Worm (Caenorhabditis elegans) whole organism, L3 larva: Measurements from ENCODE around the gene clec-121.
A peak's percentile ranks its signal among the peaks of the same experiment; 100 is the strongest.

Experiments used
- R02D3.7 ChIP-seq: fragments of 150-350 bp; optimal IDR thresholded peaks from 2 replicates; lab custom pipeline; 2014; ENCODE audit warnings: missing biosample characterization, missing genetic modification characterization
- ZK546.5 ChIP-seq: sonication (generic microtip); optimal IDR thresholded peaks from 2 replicates; lab custom pipeline; 2017; ENCODE audit warnings: missing biosample characterization, missing genetic modification characterization
- ama-1 ChIP-seq: fragments of 150-350 bp; optimal IDR thresholded peaks from 2 replicates; lab custom pipeline; 2018
- ceh-16 ChIP-seq: sonication (generic microtip); optimal IDR thresholded peaks from 2 replicates; lab custom pipeline; 2017; ENCODE audit warnings: missing biosample characterization, missing genetic modification characterization
- ceh-28 ChIP-seq: fragments of 150-350 bp; optimal IDR thresholded peaks from 2 replicates; lab custom pipeline; 2014; ENCODE audit warnings: missing biosample characterization, missing genetic modification reagents, missing genetic modification characterization
- ceh-9 ChIP-seq: sonication (generic microtip); optimal IDR thresholded peaks from 2 replicates; lab custom pipeline; 2018; ENCODE audit warnings: missing biosample characterization, missing genetic modification characterization
- daf-12 ChIP-seq: fragments of 150-350 bp; optimal IDR thresholded peaks from 2 replicates; lab custom pipeline; 2014; ENCODE audit warnings: missing biosample characterization, missing genetic modification reagents, missing genetic modification characterization
- egl-27 ChIP-seq: sonication (generic microtip); optimal IDR thresholded peaks from 4 replicates; lab custom pipeline; 2017; ENCODE audit warnings: missing biosample characterization, missing genetic modification reagents, missing genetic modification characterization
- egl-5 ChIP-seq: fragments of 150-350 bp; optimal IDR thresholded peaks from 2 replicates; lab custom pipeline; 2017; ENCODE audit warnings: missing biosample characterization, missing genetic modification reagents, missing genetic modification characterization, inconsistent platforms
- elt-1 ChIP-seq: fragments of 150-350 bp; optimal IDR thresholded peaks from 2 replicates; lab custom pipeline; 2014; ENCODE audit warnings: missing biosample characterization, missing genetic modification characterization
- elt-2 ChIP-seq: sonication (generic microtip); optimal IDR thresholded peaks from 2 replicates; lab custom pipeline; 2016; ENCODE audit warnings: missing genetic modification reagents, mild to moderate bottlenecking, missing genetic modification characterization, missing compliant biosample characterization
- elt-3 ChIP-seq, 3 experiments: fragments of 150-350 bp in 1 of 3; sonication (generic microtip) in 2 of 3; optimal IDR thresholded peaks; 2 replicates in 2 of 3; 4 replicates in 1 of 3; lab custom pipeline; 2014 to 2017; ENCODE audit warnings: missing biosample characterization in 3 of 3, missing genetic modification characterization in 3 of 3
- fkh-10 ChIP-seq: sonication (generic microtip); optimal IDR thresholded peaks from 2 replicates; lab custom pipeline; 2017; ENCODE audit warnings: missing biosample characterization, missing genetic modification reagents, missing genetic modification characterization
- fos-1 ChIP-seq: fragments of 150-350 bp; optimal IDR thresholded peaks from 2 replicates; lab custom pipeline; 2014; ENCODE audit warnings: missing biosample characterization, missing genetic modification characterization
- jun-1 ChIP-seq: fragments of 150-350 bp; optimal IDR thresholded peaks from 2 replicates; lab custom pipeline; 2014; ENCODE audit warnings: missing biosample characterization, missing genetic modification reagents, missing genetic modification characterization
- lin-39 ChIP-seq: fragments of 150-350 bp; optimal IDR thresholded peaks from 2 replicates; lab custom pipeline; 2018; ENCODE audit warnings: missing biosample characterization, missing genetic modification reagents, missing genetic modification characterization
- mdl-1 ChIP-seq: fragments of 150-350 bp; optimal IDR thresholded peaks from 2 replicates; lab custom pipeline; 2014; ENCODE audit warnings: missing biosample characterization, missing genetic modification characterization
- nfya-1 ChIP-seq: sonication (generic microtip); optimal IDR thresholded peaks from 2 replicates; lab custom pipeline; 2017; ENCODE audit warnings: missing genetic modification characterization, mild to moderate bottlenecking, missing compliant biosample characterization, antibody characterized with exemption, moderate library complexity; ENCODE audit not compliant: insufficient read depth
- nhr-11 ChIP-seq: fragments of 150-350 bp; optimal IDR thresholded peaks from 2 replicates; lab custom pipeline; 2014; ENCODE audit warnings: missing biosample characterization, missing genetic modification characterization
- nhr-23 ChIP-seq: fragments of 150-350 bp; optimal IDR thresholded peaks from 2 replicates; lab custom pipeline; 2014; ENCODE audit warnings: missing biosample characterization, missing genetic modification reagents, missing genetic modification characterization
- nhr-237 ChIP-seq: fragments of 150-350 bp; optimal IDR thresholded peaks from 2 replicates; lab custom pipeline; 2014; ENCODE audit warnings: missing biosample characterization, missing genetic modification characterization
- nhr-25 ChIP-seq: sonication (generic microtip); optimal IDR thresholded peaks from 2 replicates; lab custom pipeline; 2017; ENCODE audit warnings: missing biosample characterization, missing genetic modification characterization
- nhr-43 ChIP-seq: sonication (generic microtip); optimal IDR thresholded peaks from 2 replicates; lab custom pipeline; 2016; ENCODE audit warnings: mild to moderate bottlenecking, missing genetic modification characterization, missing compliant biosample characterization; ENCODE audit not compliant: poor library complexity, severe bottlenecking
- nhr-76 ChIP-seq: fragments of 150-350 bp; sonication (generic microtip); optimal IDR thresholded peaks from 5 replicates; lab custom pipeline; 2014; ENCODE audit warnings: missing biosample characterization, missing genetic modification characterization
- nhr-77 ChIP-seq: fragments of 150-350 bp; optimal IDR thresholded peaks from 2 replicates; lab custom pipeline; 2014; ENCODE audit warnings: missing biosample characterization, missing genetic modification characterization
- pha-4 ChIP-seq: fragments of 150-350 bp; optimal IDR thresholded peaks from 2 replicates; lab custom pipeline; 2014; ENCODE audit warnings: missing biosample characterization, missing genetic modification reagents, missing genetic modification characterization
- pqm-1 ChIP-seq: fragments of 150-350 bp; optimal IDR thresholded peaks from 2 replicates; lab custom pipeline; 2017; ENCODE audit warnings: missing biosample characterization, missing genetic modification characterization, inconsistent platforms
- sea-2 ChIP-seq: fragments of 150-350 bp; sonication (generic microtip); optimal IDR thresholded peaks from 4 replicates; lab custom pipeline; 2014; ENCODE audit warnings: missing biosample characterization, missing genetic modification reagents, missing genetic modification characterization
- skn-1 ChIP-seq: fragments of 150-350 bp; optimal IDR thresholded peaks from 2 replicates; lab custom pipeline; 2014; ENCODE audit warnings: missing biosample characterization, missing genetic modification characterization
- tbx-2 ChIP-seq: sonication (generic microtip); optimal IDR thresholded peaks from 2 replicates; lab custom pipeline; 2016; ENCODE audit warnings: mild to moderate bottlenecking, missing genetic modification characterization, missing compliant biosample characterization
- zag-1 ChIP-seq: fragments of 150-350 bp; optimal IDR thresholded peaks from 2 replicates; lab custom pipeline; 2014; ENCODE audit warnings: missing biosample characterization, missing genetic modification characterization
- ztf-11 ChIP-seq: fragments of 150-350 bp; optimal IDR thresholded peaks from 2 replicates; lab custom pipeline; 2014; ENCODE audit warnings: missing biosample characterization, missing genetic modification characterization
- ztf-4 ChIP-seq: fragments of 150-350 bp; optimal IDR thresholded peaks from 2 replicates; lab custom pipeline; 2014; ENCODE audit warnings: missing biosample characterization, missing genetic modification characterization

Gene clec-121

ce11 chrII:3062876-3063275 is 39.2 kb upstream of the clec-121 start:
- TF ChIP-seq ceh-28 (tag; lab: Kevin White, UChicago) (peak; percentile 82), elt-2 (tag; lab: Kevin White, UChicago) (no peak)

ce11 chrII:3063366-3063765 is 38.8 kb upstream of the clec-121 start:
- no peak for TF ChIP-seq tbx-2 (tag; lab: Kevin White, UChicago)
- peak; percentile 98 for TF ChIP-seq ceh-28 (tag; lab: Kevin White, UChicago)

ce11 chrII:3063984-3064383 is 38.1 kb upstream of the clec-121 start:
- no peak for TF ChIP-seq nhr-237 (tag; lab: Kevin White, UChicago)
- TF ChIP-seq ceh-28 (tag; lab: Kevin White, UChicago) = peak; percentile 96

ce11 chrII:3064631-3065030 is 37.5 kb upstream of the clec-121 start:
- TF ChIP-seq ceh-16 (tag; lab: Kevin White, UChicago) (no peak), zag-1 (tag; lab: Kevin White, UChicago) (no peak), ceh-28 (tag; lab: Kevin White, UChicago) (peak; percentile 97), tbx-2 (tag; lab: Kevin White, UChicago) (no peak), nfya-1 (tag; lab: Kevin White, UChicago) (no peak), fos-1 (no peak), pqm-1 (tag; lab: Kevin White, UChicago) (no peak)

- TF ChIP-seq nhr-11 (tag; lab: Kevin White, UChicago) (no peak), zag-1 (tag; lab: Kevin White, UChicago) (no peak), elt-1 (tag; lab: Kevin White, UChicago) (no peak), egl-5 (no peak), nhr-76 (tag; lab: Kevin White, UChicago) (no peak), pqm-1 (tag; lab: Kevin White, UChicago) (no peak), elt-3 (tag; optimal IDR thresholded peaks at IDR 0.05; lab: Kevin White, UChicago) (no peak), nhr-43 (no peak), jun-1 (tag; lab: Kevin White, UChicago) (no peak), lin-39 (tag; lab: Kevin White, UChicago) (no peak), mdl-1 (no peak)
Observed at ce11 chrII:3065086-3065485, 37.0 kb upstream of the clec-121 start.

ce11 chrII:3066401-3066800 is 35.7 kb upstream of the clec-121 start:
- TF ChIP-seq nhr-77 (tag; lab: Kevin White, UChicago) (no peak), ceh-28 (tag; lab: Kevin White, UChicago) (peak; percentile 78), nhr-76 (tag; lab: Kevin White, UChicago) (no peak)

- no peak for TF ChIP-seq ama-1
- no peak for TF ChIP-seq nhr-237 (tag; lab: Kevin White, UChicago)
- no peak for TF ChIP-seq sea-2 (GFP tag; lab: Kevin White, UChicago)
- TF ChIP-seq ZK546.5 = no peak
- peak; percentile 95 for TF ChIP-seq ceh-28 (tag; lab: Kevin White, UChicago)
- no peak for TF ChIP-seq pha-4 (tag; lab: Kevin White, UChicago)
Observed at ce11 chrII:3067447-3067846, 34.7 kb upstream of the clec-121 start.

- TF ChIP-seq nhr-25 (tag; lab: Kevin White, UChicago) = no peak
- TF ChIP-seq sea-2 (GFP tag; lab: Kevin White, UChicago) = no peak
- no peak for TF ChIP-seq fos-1
- no peak for TF ChIP-seq egl-27
- no peak for TF ChIP-seq nhr-23 (tag; lab: Kevin White, UChicago)
- no peak for TF ChIP-seq mdl-1
- no peak for TF ChIP-seq ztf-4
- TF ChIP-seq ceh-16 (tag; lab: Kevin White, UChicago) = no peak
- TF ChIP-seq R02D3.7 (tag; lab: Kevin White, UChicago) = no peak
- TF ChIP-seq pha-4 (tag; lab: Kevin White, UChicago) = no peak
- no peak for TF ChIP-seq skn-1 (tag; lab: Kevin White, UChicago)
- TF ChIP-seq ztf-11 = no peak
- TF ChIP-seq egl-5 = no peak
- no peak for TF ChIP-seq daf-12 (tag; lab: Kevin White, UChicago)
- no peak for TF ChIP-seq ceh-9 (tag; lab: Kevin White, UChicago)
- no peak for TF ChIP-seq ceh-28 (tag; lab: Kevin White, UChicago)
- no peak for TF ChIP-seq fkh-10 (GFP tag; lab: Kevin White, UChicago)
Observed at ce11 chrII:3067896-3068295, 34.2 kb upstream of the clec-121 start.
